Fruit fly (Drosophila melanogaster) whole organism, embryonic: ENCODE data around the gene CG11980.

Source experiments
- Aef1 ChIP-seq: fragments of 200-800 bp; sonication (Bioruptor generic); IDR thresholded peaks from 3 replicates; pipeline ENCODE4 v1.3.6; 2022; ENCODE audit warnings: missing biosample characterization, missing genetic modification characterization
- Atf-2 ChIP-seq: fragments of 200-800 bp; sonication (Bioruptor generic); optimal IDR thresholded peaks from 2 replicates; lab custom pipeline; 2016; ENCODE audit warnings: missing biosample characterization, missing genetic modification characterization
- Bgb ChIP-seq: fragments of 200-800 bp; sonication (Bioruptor generic); IDR thresholded peaks from 2 replicates; pipeline ENCODE4 v1.3.6; 2022; ENCODE audit warnings: missing biosample characterization, missing genetic modification characterization; ENCODE audit not compliant: partially characterized antibody
- Blimp-1 ChIP-seq: fragments of 200-800 bp; sonication (Bioruptor generic); optimal IDR thresholded peaks from 3 replicates; lab custom pipeline; 2018; ENCODE audit warnings: missing biosample characterization, missing genetic modification characterization, mild to moderate bottlenecking, moderate library complexity, missing genetic modification reagents
- C15 ChIP-seq: fragments of 200-800 bp; sonication (Bioruptor generic); IDR thresholded peaks from 3 replicates; pipeline ENCODE4 v1.3.6; 2022; ENCODE audit warnings: missing biosample characterization, missing genetic modification characterization
- CG10147 ChIP-seq: fragments of 200-800 bp; sonication (Bioruptor generic); optimal IDR thresholded peaks from 2 replicates; lab custom pipeline; 2019; ENCODE audit warnings: missing biosample characterization, mild to moderate bottlenecking, missing genetic modification characterization, moderate library complexity
- CG10543 ChIP-seq: fragments of 200-800 bp; sonication (Bioruptor generic); optimal IDR thresholded peaks from 3 replicates; lab custom pipeline; 2017; ENCODE audit warnings: missing biosample characterization, mild to moderate bottlenecking, missing genetic modification characterization, moderate library complexity
- CG10979 ChIP-seq: fragments of 200-800 bp; sonication (Bioruptor generic); optimal IDR thresholded peaks from 2 replicates; lab custom pipeline; 2018; ENCODE audit warnings: missing biosample characterization, mild to moderate bottlenecking, missing genetic modification characterization, moderate library complexity
- CG11695 ChIP-seq: fragments of 200-800 bp; sonication (Bioruptor generic); IDR thresholded peaks from 3 replicates; pipeline ENCODE4 v1.3.6; 2022; ENCODE audit warnings: missing biosample characterization, missing genetic modification characterization
- CG12071 ChIP-seq: fragments of 200-800 bp; sonication (Bioruptor generic); optimal IDR thresholded peaks from 3 replicates; lab custom pipeline; 2018; ENCODE audit warnings: missing biosample characterization, mild to moderate bottlenecking, missing genetic modification characterization
- CG12155 ChIP-seq: fragments of 200-800 bp; sonication (Bioruptor generic); optimal IDR thresholded peaks from 3 replicates; lab custom pipeline; 2016; ENCODE audit warnings: missing biosample characterization, missing genetic modification characterization
- CG13123 ChIP-seq: fragments of 200-800 bp; sonication (Bioruptor generic); optimal IDR thresholded peaks from 2 replicates; lab custom pipeline; 2016; ENCODE audit warnings: missing biosample characterization, missing genetic modification characterization
- CG13894 ChIP-seq: fragments of 200-800 bp; sonication (Bioruptor generic); optimal IDR thresholded peaks from 3 replicates; lab custom pipeline; 2018; ENCODE audit warnings: missing biosample characterization, mild to moderate bottlenecking, missing genetic modification characterization, moderate library complexity
- CG17568 ChIP-seq: fragments of 200-800 bp; sonication (Bioruptor generic); optimal IDR thresholded peaks from 2 replicates; lab custom pipeline; 2018; ENCODE audit warnings: missing biosample characterization, mild to moderate bottlenecking, missing genetic modification characterization, moderate library complexity
- CG17612 ChIP-seq: fragments of 200-800 bp; sonication (Bioruptor generic); IDR thresholded peaks from 2 replicates; pipeline ENCODE4 v1.3.6; 2022; ENCODE audit warnings: missing biosample characterization, missing genetic modification characterization
- CG2129 ChIP-seq: fragments of 200-800 bp; sonication (Bioruptor generic); IDR thresholded peaks from 2 replicates; pipeline ENCODE4 v1.3.6; 2022; ENCODE audit warnings: missing biosample characterization, missing genetic modification characterization; ENCODE audit not compliant: partially characterized antibody
- CG3407 ChIP-seq: fragments of 200-800 bp; sonication (Bioruptor generic); optimal IDR thresholded peaks from 2 replicates; lab custom pipeline; 2018; ENCODE audit warnings: missing biosample characterization, mild to moderate bottlenecking, missing genetic modification characterization
- CG4282 ChIP-seq: fragments of 200-800 bp; sonication (Bioruptor generic); optimal IDR thresholded peaks from 2 replicates; lab custom pipeline; 2016; ENCODE audit warnings: missing biosample characterization, missing genetic modification characterization
- CG5953 ChIP-seq: fragments of 200-800 bp; sonication (Bioruptor generic); IDR thresholded peaks from 2 replicates; pipeline ENCODE4 v1.3.6; 2022; ENCODE audit warnings: missing biosample characterization, missing genetic modification characterization
- CG6683 ChIP-seq: fragments of 200-800 bp; sonication (Bioruptor generic); optimal IDR thresholded peaks from 2 replicates; lab custom pipeline; 2017; ENCODE audit warnings: missing biosample characterization, mild to moderate bottlenecking, missing genetic modification characterization, missing genetic modification reagents
- CG8089 ChIP-seq: fragments of 200-800 bp; sonication (Bioruptor generic); optimal IDR thresholded peaks from 3 replicates; lab custom pipeline; 2016; ENCODE audit warnings: missing biosample characterization, missing genetic modification characterization
- CG9876 ChIP-seq: fragments of 200-800 bp; sonication (Bioruptor generic); optimal IDR thresholded peaks from 2 replicates; lab custom pipeline; 2016; ENCODE audit warnings: missing biosample characterization, missing genetic modification characterization
- Doc2 ChIP-seq: fragments of 200-800 bp; sonication (Bioruptor generic); IDR thresholded peaks from 2 replicates; pipeline ENCODE4 v1.3.6; 2022; ENCODE audit warnings: missing biosample characterization, missing genetic modification characterization
- Doc3 ChIP-seq: fragments of 200-800 bp; sonication (Bioruptor generic); IDR thresholded peaks from 3 replicates; pipeline ENCODE4 v1.3.6; 2022; ENCODE audit warnings: missing biosample characterization, missing genetic modification characterization; ENCODE audit not compliant: partially characterized antibody
- HHEX ChIP-seq: fragments of 200-800 bp; sonication (Bioruptor generic); optimal IDR thresholded peaks from 3 replicates; lab custom pipeline; 2017; ENCODE audit warnings: missing biosample characterization, mild to moderate bottlenecking, missing genetic modification characterization, missing genetic modification reagents
- Jarid2 ChIP-seq: fragments of 200-800 bp; sonication (Bioruptor generic); optimal IDR thresholded peaks from 3 replicates; lab custom pipeline; 2017; ENCODE audit warnings: mild to moderate bottlenecking, missing biosample characterization, missing genetic modification reagents, missing genetic modification characterization
- NFAT ChIP-seq: fragments of 200-800 bp; sonication (Bioruptor generic); IDR thresholded peaks from 2 replicates; pipeline ENCODE4 v1.3.6; 2022; ENCODE audit warnings: missing biosample characterization, missing genetic modification characterization
- Nf-YB ChIP-seq: fragments of 200-800 bp; sonication (Bioruptor generic); optimal IDR thresholded peaks from 3 replicates; lab custom pipeline; 2019; ENCODE audit warnings: missing biosample characterization, mild to moderate bottlenecking, missing genetic modification characterization, moderate library complexity
- Optix ChIP-seq: fragments of 200-800 bp; sonication (Bioruptor generic); IDR thresholded peaks from 3 replicates; pipeline ENCODE4 v1.3.6; 2022; ENCODE audit warnings: missing biosample characterization, missing genetic modification characterization
- Six4 ChIP-seq: fragments of 200-800 bp; sonication (Bioruptor generic); optimal IDR thresholded peaks from 2 replicates; lab custom pipeline; 2016; ENCODE audit warnings: missing biosample characterization, missing genetic modification characterization
- Sry-β ChIP-seq: fragments of 200-800 bp; sonication (Bioruptor generic); optimal IDR thresholded peaks from 2 replicates; lab custom pipeline; 2018; ENCODE audit warnings: missing biosample characterization, mild to moderate bottlenecking, missing genetic modification characterization, moderate library complexity
- Ssrp ChIP-seq: fragments of 200-800 bp; sonication (Bioruptor generic); optimal IDR thresholded peaks from 2 replicates; lab custom pipeline; 2018; ENCODE audit warnings: missing biosample characterization, mild to moderate bottlenecking, missing genetic modification characterization, moderate library complexity
- Tbp ChIP-seq: fragments of >200 bp; optimal IDR thresholded peaks from 2 replicates; lab custom pipeline; 2018; ENCODE audit warnings: missing biosample characterization, missing genetic modification characterization
- Trl ChIP-seq, 3 experiments: fragments of >200 bp in 2 of 3; fragments of 200-800 bp in 1 of 3; sonication (Bioruptor generic) in 1 of 3; optimal IDR thresholded peaks; 2 replicates in 1 of 3; 3 replicates in 2 of 3; lab custom pipeline; 2016 to 2017; ENCODE audit warnings: missing biosample characterization in 1 of 3, missing genetic modification characterization in 1 of 3
- aop ChIP-seq: fragments of 200-800 bp; sonication (Bioruptor generic); IDR thresholded peaks from 2 replicates; pipeline ENCODE4 v1.3.6; 2022; ENCODE audit warnings: missing biosample characterization, missing genetic modification characterization
- bcd ChIP-seq: fragments of 200-800 bp; sonication (Bioruptor generic); optimal IDR thresholded peaks from 2 replicates; lab custom pipeline; 2017; ENCODE audit warnings: missing biosample characterization, mild to moderate bottlenecking, missing genetic modification characterization
- dimm ChIP-seq: fragments of 200-800 bp; sonication (Bioruptor generic); IDR thresholded peaks from 2 replicates; pipeline ENCODE4 v1.3.6; 2022; ENCODE audit warnings: missing biosample characterization, missing genetic modification characterization
- dmrt11E ChIP-seq: fragments of 200-800 bp; sonication (Bioruptor generic); optimal IDR thresholded peaks from 3 replicates; lab custom pipeline; 2018; ENCODE audit warnings: missing biosample characterization, mild to moderate bottlenecking, missing genetic modification characterization, moderate library complexity
- fru ChIP-seq: fragments of >200 bp; optimal IDR thresholded peaks from 2 replicates; lab custom pipeline; 2017
- gce ChIP-seq: fragments of 200-800 bp; sonication (Bioruptor generic); IDR thresholded peaks from 3 replicates; pipeline ENCODE4 v1.3.6; 2022; ENCODE audit warnings: missing biosample characterization, missing genetic modification characterization
- gcm ChIP-seq: fragments of 200-800 bp; sonication (Bioruptor generic); optimal IDR thresholded peaks from 2 replicates; lab custom pipeline; 2019; ENCODE audit warnings: missing biosample characterization, mild to moderate bottlenecking, missing genetic modification characterization, moderate library complexity
- gcm2 ChIP-seq: fragments of 200-800 bp; sonication (Bioruptor generic); optimal IDR thresholded peaks from 2 replicates; lab custom pipeline; 2016; ENCODE audit warnings: missing biosample characterization, missing genetic modification characterization
- lab ChIP-seq: fragments of 200-800 bp; sonication (Bioruptor generic); optimal IDR thresholded peaks from 3 replicates; lab custom pipeline; 2017; ENCODE audit warnings: missing biosample characterization, missing genetic modification characterization, mild to moderate bottlenecking, moderate library complexity, missing genetic modification reagents
- sim ChIP-seq: fragments of 200-800 bp; sonication (Bioruptor generic); IDR thresholded peaks from 2 replicates; pipeline ENCODE4 v1.3.6; 2022; ENCODE audit warnings: missing biosample characterization, missing genetic modification characterization
- slou ChIP-seq: fragments of 200-800 bp; sonication (Bioruptor generic); optimal IDR thresholded peaks from 3 replicates; lab custom pipeline; 2016; ENCODE audit warnings: missing biosample characterization, missing genetic modification characterization
- so ChIP-seq: fragments of 200-800 bp; sonication (Bioruptor generic); IDR thresholded peaks from 3 replicates; pipeline ENCODE4 v1.3.6; 2022; ENCODE audit warnings: missing biosample characterization, missing genetic modification characterization
- stc ChIP-seq: fragments of 200-800 bp; sonication (Bioruptor generic); IDR thresholded peaks from 2 replicates; pipeline ENCODE4 v1.3.6; 2022; ENCODE audit warnings: missing biosample characterization, missing genetic modification characterization
- tin ChIP-seq: fragments of 200-800 bp; sonication (Bioruptor generic); optimal IDR thresholded peaks from 3 replicates; lab custom pipeline; 2016; ENCODE audit warnings: missing biosample characterization, missing genetic modification characterization
- tx ChIP-seq: fragments of 200-800 bp; sonication (Bioruptor generic); optimal IDR thresholded peaks from 2 replicates; lab custom pipeline; 2016; ENCODE audit warnings: missing biosample characterization, missing genetic modification characterization
- wdn ChIP-seq: fragments of 200-800 bp; sonication (Bioruptor generic); IDR thresholded peaks from 2 replicates; pipeline ENCODE4 v1.3.6; 2022; ENCODE audit warnings: missing biosample characterization, missing genetic modification characterization
- zfh1 ChIP-seq: fragments of 200-800 bp; sonication (Bioruptor generic); IDR thresholded peaks from 3 replicates; pipeline ENCODE4 v1.3.6; 2022; ENCODE audit warnings: missing biosample characterization, missing genetic modification characterization

The CG11980 gene

DNA sequence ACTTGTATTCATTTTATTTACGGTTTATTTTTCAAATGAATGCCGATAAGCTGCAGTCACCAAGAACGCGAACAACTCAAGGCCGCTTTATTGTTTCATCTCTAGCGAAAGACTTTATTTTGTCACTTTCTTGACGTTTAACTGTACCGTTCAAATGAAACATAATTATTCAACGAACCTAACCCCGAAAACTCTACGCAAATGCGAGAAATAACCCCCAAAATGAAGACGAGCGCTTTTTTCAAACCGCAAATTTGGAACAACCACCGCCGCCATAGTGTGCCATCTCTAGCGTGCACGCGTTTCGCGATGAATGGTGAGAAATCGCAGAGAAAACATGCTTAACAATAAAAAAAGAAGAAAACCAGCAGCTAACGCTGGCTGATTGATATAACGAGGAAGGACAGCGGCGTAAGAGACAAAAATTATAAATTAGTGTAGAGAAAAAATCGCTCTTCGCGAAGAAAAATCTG lies 19.2 kb upstream of the CG11980 start, which contains the start of gene CG11970 (continued):
- TF ChIP-seq zfh1 (GFP tag; lab: Robert Waterston, UW): peak; percentile 56; the same call in 2 of the 3 replicates
- peak; percentile 14 for TF ChIP-seq Ssrp (tag; lab: Kevin White, UChicago)
- no peak for TF ChIP-seq sim (GFP tag; lab: Robert Waterston, UW)
- TF ChIP-seq CG8089 (GFP tag; lab: Kevin White, UChicago): peak; percentile 8
- TF ChIP-seq Tbp (GFP tag; lab: Kevin White, UChicago): no peak
- 0 out of 2 replicates have a peak, but pooled peaks have one; percentile 33 for TF ChIP-seq CG5953 (GFP tag; lab: Robert Waterston, UW)
- TF ChIP-seq Trl (optimal IDR thresholded peaks at IDR 0.05; lab: Kevin White, UChicago): no peak
- TF ChIP-seq Trl (GFP tag; optimal IDR thresholded peaks at IDR 0.05; lab: Kevin White, UChicago): peak; percentile 59
- no peak for TF ChIP-seq bcd
- TF ChIP-seq CG12071 (GFP tag; lab: Kevin White, UChicago): no peak
- peak; percentile 48 for TF ChIP-seq Sry-β (GFP tag; lab: Kevin White, UChicago)
- peak; percentile 66 for TF ChIP-seq CG10543 (GFP tag; lab: Kevin White, UChicago)
- peak; percentile 22 for TF ChIP-seq dmrt11E (tag; lab: Kevin White, UChicago)
- TF ChIP-seq CG10979 (tag; lab: Kevin White, UChicago): no peak
- TF ChIP-seq gcm: no peak
- TF ChIP-seq wdn: no peak
- no peak for TF ChIP-seq Nf-YB (GFP tag; lab: Kevin White, UChicago)
- no peak for TF ChIP-seq CG4282 (GFP tag; lab: Kevin White, UChicago)
- no peak for TF ChIP-seq gce
- no peak for TF ChIP-seq aop
- peak; percentile 48; the same call in 1 of the 2 replicates for TF ChIP-seq NFAT (GFP tag; lab: Robert Waterston, UW)
- no peak for TF ChIP-seq slou (GFP tag; lab: Kevin White, UChicago)
- no peak for TF ChIP-seq fru (lab: Kevin White, UChicago)
- peak; percentile 60; the same call in 2 of the 3 replicates for TF ChIP-seq Doc3 (GFP tag; lab: Robert Waterston, UW)
- no peak for TF ChIP-seq CG17568 (GFP tag; lab: Kevin White, UChicago)
- TF ChIP-seq Atf-2: peak; percentile 17
- no peak for TF ChIP-seq Doc2 (GFP tag; lab: Robert Waterston, UW)
- TF ChIP-seq lab (GFP tag; lab: Kevin White, UChicago): no peak
- TF ChIP-seq Aef1 (GFP tag; lab: Robert Waterston, UW): peak; percentile 48; the same call in 1 of the 3 replicates
- peak; percentile 23 for TF ChIP-seq tin
- TF ChIP-seq CG13894: no peak
- TF ChIP-seq CG10147 (GFP tag; lab: Kevin White, UChicago): no peak
- TF ChIP-seq Jarid2: no peak
- no peak for TF ChIP-seq Blimp-1
- TF ChIP-seq tx (GFP tag; lab: Kevin White, UChicago): no peak
- no peak for TF ChIP-seq CG9876
- no peak for TF ChIP-seq Bgb (GFP tag; lab: Robert Waterston, UW)
- TF ChIP-seq CG6683 (GFP tag; lab: Kevin White, UChicago): no peak
- TF ChIP-seq HHEX (GFP tag; lab: Kevin White, UChicago): no peak
- no peak for TF ChIP-seq Six4 (GFP tag; lab: Kevin White, UChicago)
- TF ChIP-seq CG2129 (GFP tag; lab: Robert Waterston, UW): 0 out of 2 replicates have a peak, but pooled peaks have one; percentile 10
- TF ChIP-seq CG12155: peak; percentile 34
- no peak for TF ChIP-seq dimm (GFP tag; lab: Robert Waterston, UW)
- no peak for TF ChIP-seq CG3407
- no peak for TF ChIP-seq so
- TF ChIP-seq CG13123 (GFP tag; lab: Kevin White, UChicago): no peak
- TF ChIP-seq C15 (GFP tag; lab: Robert Waterston, UW): no peak
- no peak for TF ChIP-seq CG11695
- no peak for TF ChIP-seq stc (GFP tag; lab: Robert Waterston, UW)
- TF ChIP-seq Optix (GFP tag; lab: Robert Waterston, UW): no peak
- TF ChIP-seq CG17612 (GFP tag; lab: Robert Waterston, UW): no peak
- TF ChIP-seq gcm2 (GFP tag; lab: Kevin White, UChicago): no peak
